Worm (Caenorhabditis elegans): ENCODE data around the gene che-11.
A peak's percentile ranks its signal among the peaks of the same experiment; 100 is the strongest.

Gene che-11

DNA sequence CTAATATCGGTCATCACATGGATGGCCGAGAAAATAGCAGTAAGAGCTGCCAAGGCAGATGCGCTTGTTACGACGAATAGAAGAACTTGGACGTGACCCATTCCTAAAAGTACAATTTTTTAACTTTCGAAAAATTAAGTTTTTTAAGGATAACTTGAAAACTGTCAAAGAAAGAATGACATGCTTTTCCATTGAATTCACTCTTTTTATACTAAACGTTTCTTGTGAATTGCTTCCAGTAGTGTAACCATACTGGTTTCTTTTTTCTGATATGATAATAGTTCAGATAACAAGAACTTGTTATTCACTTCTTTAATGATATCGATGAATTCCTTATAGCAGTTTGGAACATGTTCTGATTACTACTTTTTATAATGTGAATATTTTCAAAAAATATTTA lies 17.1 kb upstream of the che-11 start, which contains the start of gene col-37:
Gene col-37 (minus strand): TSS at position 101 of the 400 bp plus-strand sequence.
- no peak for TF ChIP-seq pes-1 (GFP tag; IDR thresholded peaks at IDR 0.05)
- no peak for TF ChIP-seq sea-1 (GFP tag; conservative IDR thresholded peaks at IDR 0.05)
- TF ChIP-seq scrt-1 (GFP tag; IDR thresholded peaks at IDR 0.05) = no peak
- no peak for TF ChIP-seq hmbx-1 (tag; optimal IDR thresholded peaks at IDR 0.05)
- TF ChIP-seq tbx-11 (GFP tag; IDR thresholded peaks at IDR 0.05) = no peak
- TF ChIP-seq tbx-37 (GFP tag; conservative IDR thresholded peaks at IDR 0.05) = no peak
- TF ChIP-seq ceh-36 (tag; optimal IDR thresholded peaks at IDR 0.05) = no peak
- TF ChIP-seq F13C5.2 (tag; optimal IDR thresholded peaks at IDR 0.05) = no peak
- TF ChIP-seq tra-4 (tag; optimal IDR thresholded peaks at IDR 0.05) = no peak
- TF ChIP-seq hnd-1 (tag; optimal IDR thresholded peaks at IDR 0.05) = no peak
- no peak for TF ChIP-seq B0310.2 (tag; optimal IDR thresholded peaks at IDR 0.05)
- TF ChIP-seq flt-1 (GFP tag; IDR thresholded peaks at IDR 0.05) = no peak
- no peak for TF ChIP-seq hmg-4 (GFP tag; optimal IDR thresholded peaks at IDR 0.05)
- no peak for TF ChIP-seq ama-1 (optimal IDR thresholded peaks at IDR 0.05)

DNA sequence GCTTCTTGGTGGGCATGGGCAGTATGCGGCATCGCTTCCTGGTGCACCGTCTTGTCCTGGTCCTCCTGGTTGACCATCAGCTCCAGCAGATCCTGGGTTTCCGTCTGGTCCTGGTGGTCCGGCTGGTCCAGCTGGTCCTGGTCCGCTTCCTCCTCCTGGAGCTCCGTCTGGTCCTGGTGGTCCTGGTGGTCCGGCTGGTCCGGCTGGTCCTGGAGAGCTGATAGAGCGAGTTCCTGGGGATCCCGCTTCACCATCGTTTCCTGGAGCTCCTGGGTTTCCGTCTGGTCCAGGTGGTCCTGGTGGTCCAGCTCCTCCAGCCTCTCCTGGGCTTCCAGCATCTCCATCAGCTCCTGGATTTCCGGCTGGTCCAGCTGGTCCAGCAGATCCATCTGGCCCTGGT lies 16.5 kb upstream of the che-11 start:
- TF ChIP-seq F13C5.2 (tag; optimal IDR thresholded peaks at IDR 0.05) = no peak
- TF ChIP-seq aly-1 (tag; optimal IDR thresholded peaks at IDR 0.05) = peak; percentile 8

DNA sequence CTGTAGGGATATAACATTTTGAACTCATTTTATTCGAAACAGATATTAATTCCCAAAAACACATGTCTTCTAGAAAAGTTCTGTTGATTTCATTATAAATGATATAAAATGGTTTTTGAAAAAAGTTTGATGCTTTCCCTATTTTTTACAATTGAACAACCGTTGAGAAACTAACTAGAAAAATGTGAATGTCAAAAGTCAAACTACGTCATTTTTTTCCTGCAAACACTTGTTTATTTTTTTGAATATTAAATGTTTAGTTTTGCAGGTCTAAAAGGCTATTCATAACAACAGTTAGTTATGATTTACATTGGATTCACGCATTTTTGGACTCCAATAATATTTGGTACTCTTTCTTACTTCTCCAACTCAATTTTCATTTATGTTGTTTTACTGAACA lies 12.4 kb upstream of the che-11 start, which contains the start of gene srj-4:
Gene srj-4 (plus strand): TSS at position 301 of the 400 bp plus-strand sequence.
- TF ChIP-seq aly-1 (tag; optimal IDR thresholded peaks at IDR 0.05) (no peak), ceh-36 (tag; optimal IDR thresholded peaks at IDR 0.05) (no peak), sea-1 (GFP tag; conservative IDR thresholded peaks at IDR 0.05) (no peak), hmg-4 (GFP tag; optimal IDR thresholded peaks at IDR 0.05) (no peak), scrt-1 (GFP tag; IDR thresholded peaks at IDR 0.05) (no peak), hmbx-1 (tag; optimal IDR thresholded peaks at IDR 0.05) (no peak), ama-1 (optimal IDR thresholded peaks at IDR 0.05) (no peak), ets-7 (tag; optimal IDR thresholded peaks at IDR 0.05) (no peak), ceh-13 (GFP tag; optimal IDR thresholded peaks at IDR 0.05) (no peak), flt-1 (GFP tag; IDR thresholded peaks at IDR 0.05) (no peak), B0310.2 (tag; optimal IDR thresholded peaks at IDR 0.05) (no peak), F13C5.2 (tag; optimal IDR thresholded peaks at IDR 0.05) (no peak), tra-4 (tag; optimal IDR thresholded peaks at IDR 0.05) (no peak)

DNA sequence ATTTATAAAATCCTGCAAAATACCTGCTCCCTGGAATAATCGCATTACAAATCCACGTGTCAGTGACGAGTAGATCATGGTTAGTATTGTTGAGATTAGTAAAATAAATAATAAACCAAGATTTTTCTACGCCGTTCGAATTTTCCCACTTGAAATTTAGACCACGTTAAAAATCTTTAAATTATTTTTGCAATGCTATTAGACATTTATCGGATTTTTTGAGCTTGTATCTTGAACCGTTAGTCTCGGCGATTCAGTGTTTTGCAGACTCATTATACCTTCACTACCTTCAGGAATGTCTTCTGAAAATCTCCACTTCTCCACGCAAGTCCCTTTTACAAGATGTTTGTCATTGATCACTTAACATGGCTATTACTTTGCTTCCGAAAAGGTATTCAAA lies 11.7 kb upstream of the che-11 start, which contains the start of gene C27A7.5:
Gene C27A7.5 (minus strand): TSS at position 101 of the 400 bp plus-strand sequence.
- TF ChIP-seq scrt-1 (GFP tag; IDR thresholded peaks at IDR 0.05) (no peak), flt-1 (GFP tag; IDR thresholded peaks at IDR 0.05) (no peak), hmbx-1 (tag; optimal IDR thresholded peaks at IDR 0.05) (no peak), sea-1 (GFP tag; conservative IDR thresholded peaks at IDR 0.05) (no peak), hmg-4 (GFP tag; optimal IDR thresholded peaks at IDR 0.05) (no peak), F13C5.2 (tag; optimal IDR thresholded peaks at IDR 0.05) (no peak), tra-4 (tag; optimal IDR thresholded peaks at IDR 0.05) (no peak), pes-1 (GFP tag; IDR thresholded peaks at IDR 0.05) (no peak), ets-7 (tag; optimal IDR thresholded peaks at IDR 0.05) (no peak), ceh-36 (tag; optimal IDR thresholded peaks at IDR 0.05) (no peak), ceh-13 (GFP tag; optimal IDR thresholded peaks at IDR 0.05) (no peak), aly-1 (tag; optimal IDR thresholded peaks at IDR 0.05) (no peak), hnd-1 (tag; optimal IDR thresholded peaks at IDR 0.05) (no peak), tbx-37 (GFP tag; conservative IDR thresholded peaks at IDR 0.05) (no peak), B0310.2 (tag; optimal IDR thresholded peaks at IDR 0.05) (no peak)

DNA sequence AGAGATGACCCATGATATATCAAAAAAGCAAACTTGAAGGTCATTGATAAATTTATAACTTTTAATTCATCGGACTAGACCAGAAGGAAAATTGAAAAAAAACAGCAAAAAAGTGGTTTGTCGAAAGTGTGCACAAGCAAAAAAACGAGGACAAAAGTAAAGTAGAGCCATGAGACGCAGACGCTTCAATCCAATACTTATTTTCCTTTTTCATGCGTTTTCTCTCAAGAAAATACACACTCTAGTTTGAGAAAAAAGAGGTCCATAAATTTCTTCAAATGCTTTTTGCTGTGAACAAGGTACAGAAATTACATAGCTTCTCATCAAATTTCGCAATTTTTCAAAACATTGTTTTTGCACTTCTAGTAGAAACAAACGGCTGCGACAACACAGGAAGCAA lies 10.7 kb upstream of the che-11 start:
- no peak for TF ChIP-seq aly-1 (tag; optimal IDR thresholded peaks at IDR 0.05)
- no peak for TF ChIP-seq scrt-1 (GFP tag; IDR thresholded peaks at IDR 0.05)
- no peak for TF ChIP-seq hmbx-1 (tag; optimal IDR thresholded peaks at IDR 0.05)
- TF ChIP-seq F13C5.2 (tag; optimal IDR thresholded peaks at IDR 0.05) = no peak
- TF ChIP-seq ceh-36 (tag; optimal IDR thresholded peaks at IDR 0.05) = no peak
- TF ChIP-seq ceh-13 (GFP tag; optimal IDR thresholded peaks at IDR 0.05) = no peak
- no peak for TF ChIP-seq pes-1 (GFP tag; IDR thresholded peaks at IDR 0.05)
- TF ChIP-seq B0310.2 (tag; optimal IDR thresholded peaks at IDR 0.05) = no peak
- TF ChIP-seq hnd-1 (tag; optimal IDR thresholded peaks at IDR 0.05) = no peak
- TF ChIP-seq tra-4 (tag; optimal IDR thresholded peaks at IDR 0.05) = no peak
- TF ChIP-seq sea-1 (GFP tag; conservative IDR thresholded peaks at IDR 0.05) = no peak

DNA sequence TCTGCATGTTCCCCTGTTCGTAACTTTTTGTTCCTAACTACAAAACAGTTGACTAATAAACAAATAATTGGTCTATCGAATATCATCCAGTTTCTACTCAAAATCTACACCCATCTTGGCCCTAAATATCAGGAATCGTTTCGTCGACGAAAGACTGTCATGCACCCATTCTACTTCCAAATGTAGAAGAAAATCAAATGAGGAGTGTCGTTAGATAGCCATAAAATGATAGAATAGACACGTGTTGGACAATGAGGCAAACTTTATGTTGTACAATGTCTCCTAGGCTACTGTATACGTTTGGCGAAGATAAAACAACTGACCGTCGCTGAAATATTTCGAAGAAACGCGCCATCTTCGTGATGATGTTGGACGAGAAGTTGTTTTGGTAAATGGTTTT lies 9.5 kb upstream of the che-11 start:
- TF ChIP-seq pes-1 (GFP tag; IDR thresholded peaks at IDR 0.05) = no peak
- no peak for TF ChIP-seq scrt-1 (GFP tag; IDR thresholded peaks at IDR 0.05)
- no peak for TF ChIP-seq ama-1 (optimal IDR thresholded peaks at IDR 0.05)
- TF ChIP-seq ets-7 (tag; optimal IDR thresholded peaks at IDR 0.05) = no peak
- no peak for TF ChIP-seq tra-4 (tag; optimal IDR thresholded peaks at IDR 0.05)

DNA sequence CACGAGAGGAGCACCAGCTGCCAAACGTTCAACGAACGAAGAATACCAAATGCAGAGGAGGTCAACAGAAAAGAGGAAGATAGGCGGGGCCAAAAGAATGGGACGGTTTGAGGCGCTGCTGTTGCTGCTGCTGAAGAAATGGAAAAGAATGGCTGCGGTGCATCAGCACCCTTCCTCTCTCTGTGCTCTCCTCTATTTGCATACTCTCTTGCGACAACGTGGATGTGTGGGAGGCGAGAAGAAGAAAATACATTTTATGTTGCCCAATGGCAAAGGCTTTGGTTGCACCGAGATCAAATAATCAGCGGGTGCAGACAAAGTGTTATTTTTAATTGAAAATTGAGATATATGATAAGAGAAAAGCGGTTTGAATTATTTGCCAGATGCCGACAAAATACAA lies 7.9 kb upstream of the che-11 start:
- TF ChIP-seq tra-4 (tag; optimal IDR thresholded peaks at IDR 0.05) = no peak

DNA sequence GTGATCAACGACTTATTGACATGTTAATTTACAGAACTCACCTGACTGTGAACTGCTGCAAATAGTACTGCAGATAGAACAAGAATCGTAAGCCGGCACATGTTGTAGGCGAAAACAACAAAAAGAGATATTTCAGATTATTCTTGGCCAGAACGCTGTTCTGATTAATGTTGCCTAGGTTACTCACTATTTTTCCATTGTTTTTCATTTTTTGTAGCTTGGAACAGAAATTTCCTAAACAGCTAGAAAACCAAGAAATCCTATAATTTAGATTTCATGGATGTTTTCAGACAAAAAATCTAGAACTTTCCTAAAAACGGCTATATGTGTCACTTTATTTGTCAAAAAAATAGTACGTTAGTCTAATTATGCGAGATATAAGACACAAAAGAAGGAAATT lies 4.0 kb upstream of the che-11 start, which contains the start of gene C27A7.9:
Gene C27A7.9 (minus strand): TSS at position 101 of the 400 bp plus-strand sequence.
- no peak for TF ChIP-seq sea-1 (GFP tag; conservative IDR thresholded peaks at IDR 0.05)

DNA sequence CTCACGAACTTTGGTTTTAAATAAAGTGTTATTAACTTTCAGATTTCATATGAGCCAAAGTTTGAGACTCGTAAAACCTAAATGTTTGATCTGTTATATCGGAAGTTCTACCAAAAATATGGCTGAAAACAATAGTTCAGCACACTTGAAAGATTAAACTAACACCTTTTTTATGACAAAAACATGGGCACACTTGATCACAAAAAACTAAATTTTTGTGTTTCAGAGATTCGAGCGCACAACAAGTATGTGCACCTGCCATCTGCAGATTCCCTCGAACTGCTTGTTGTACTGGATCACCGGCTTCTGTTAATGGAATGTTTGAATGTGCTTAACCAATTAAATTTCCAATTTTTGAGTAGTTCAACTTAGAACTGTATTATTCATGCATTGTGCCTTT lies 3.3 kb upstream of the che-11 start:
- TF ChIP-seq ceh-13 (GFP tag; optimal IDR thresholded peaks at IDR 0.05) = no peak
- TF ChIP-seq sea-1 (GFP tag; conservative IDR thresholded peaks at IDR 0.05) = no peak
- TF ChIP-seq aly-1 (tag; optimal IDR thresholded peaks at IDR 0.05) = no peak
- TF ChIP-seq hmg-4 (GFP tag; optimal IDR thresholded peaks at IDR 0.05) = no peak
- TF ChIP-seq B0310.2 (tag; optimal IDR thresholded peaks at IDR 0.05) = no peak
- TF ChIP-seq tbx-37 (GFP tag; conservative IDR thresholded peaks at IDR 0.05) = no peak
- TF ChIP-seq pes-1 (GFP tag; IDR thresholded peaks at IDR 0.05) = no peak
- TF ChIP-seq flt-1 (GFP tag; IDR thresholded peaks at IDR 0.05) = no peak
- TF ChIP-seq hmbx-1 (tag; optimal IDR thresholded peaks at IDR 0.05) = no peak
- TF ChIP-seq ama-1 (optimal IDR thresholded peaks at IDR 0.05) = no peak
- TF ChIP-seq ets-7 (tag; optimal IDR thresholded peaks at IDR 0.05) = no peak
- TF ChIP-seq tra-4 (tag; optimal IDR thresholded peaks at IDR 0.05) = no peak
